Fruit fly (Drosophila melanogaster) whole organism, prepupa: ENCODE data around the gene frc.

Source experiments
- CG11294 ChIP-seq: fragments of 200-800 bp; sonication (Bioruptor generic); IDR thresholded peaks from 2 replicates; pipeline ENCODE4 v1.3.6; 2022; ENCODE audit warnings: missing biosample characterization, missing genetic modification characterization
- CG31627 ChIP-seq: fragments of 200-800 bp; sonication (Bioruptor generic); optimal IDR thresholded peaks from 3 replicates; lab custom pipeline; 2016; ENCODE audit warnings: missing biosample characterization, missing genetic modification characterization
- CG6163 ChIP-seq: fragments of 200-800 bp; sonication (Bioruptor generic); IDR thresholded peaks from 3 replicates; pipeline ENCODE4 v1.3.6; 2022; ENCODE audit warnings: missing biosample characterization, missing genetic modification characterization
- CG6854 ChIP-seq: fragments of 200-800 bp; sonication (Bioruptor generic); optimal IDR thresholded peaks from 2 replicates; lab custom pipeline; 2017; ENCODE audit warnings: missing biosample characterization, mild to moderate bottlenecking, missing genetic modification characterization
- Eip75B ChIP-seq: fragments of 200-800 bp; sonication (Bioruptor generic); optimal IDR thresholded peaks from 3 replicates; lab custom pipeline; 2016; ENCODE audit warnings: missing biosample characterization, missing genetic modification characterization
- Eip93F ChIP-seq: fragments of 200-800 bp; sonication (Bioruptor generic); optimal IDR thresholded peaks from 2 replicates; lab custom pipeline; 2016; ENCODE audit warnings: missing biosample characterization, mild to moderate bottlenecking, missing genetic modification characterization
- cyc ChIP-seq: fragments of 200-800 bp; sonication (Bioruptor generic); optimal IDR thresholded peaks from 3 replicates; lab custom pipeline; 2016; ENCODE audit warnings: missing biosample characterization, missing genetic modification characterization
- esn ChIP-seq: fragments of 200-800 bp; sonication (Bioruptor generic); optimal IDR thresholded peaks from 2 replicates; lab custom pipeline; 2016; ENCODE audit warnings: missing biosample characterization, mild to moderate bottlenecking, missing genetic modification characterization, moderate library complexity
- salr ChIP-seq, 2 experiments: fragments of 200-800 bp; sonication (Bioruptor generic); optimal IDR thresholded peaks; 3 replicates each; lab custom pipeline; 2016 to 2018; ENCODE audit warnings: missing biosample characterization in 2 of 2, missing genetic modification characterization in 2 of 2, mild to moderate bottlenecking in 1 of 2
- vri ChIP-seq: fragments of 200-800 bp; sonication (Bioruptor generic); optimal IDR thresholded peaks from 3 replicates; lab custom pipeline; 2016; ENCODE audit warnings: missing biosample characterization, mild to moderate bottlenecking, missing genetic modification characterization

DNA sequence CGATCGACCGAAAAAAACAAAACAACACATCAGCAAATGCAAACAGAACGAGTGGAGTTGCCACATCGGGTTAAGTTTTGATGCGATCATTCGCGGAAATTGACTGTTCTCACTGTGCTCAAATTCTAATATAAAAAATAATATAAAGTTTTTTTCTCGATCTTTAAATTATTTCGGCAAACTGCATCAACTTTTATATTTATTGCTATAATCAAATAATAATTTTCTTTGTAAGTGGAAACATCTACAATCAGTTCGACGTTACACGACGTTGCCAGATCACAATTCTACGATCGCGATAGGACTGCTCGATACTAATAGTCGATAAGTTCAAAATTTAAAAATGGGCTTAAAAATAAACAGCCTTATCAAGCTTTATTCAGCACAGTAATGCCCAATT is 4.2 kb downstream of the frc start, which contains the start of gene Gorab:
- peak; percentile 84 for TF ChIP-seq Eip93F (GFP tag; lab: Kevin White, UChicago)
- TF ChIP-seq CG31627 (GFP tag; lab: Kevin White, UChicago) = peak; percentile 92
- peak; percentile 90 for TF ChIP-seq CG11294
- TF ChIP-seq Eip75B (GFP tag; lab: Kevin White, UChicago) = peak; percentile 70
- peak; percentile 52 to 70 for TF ChIP-seq salr (GFP tag; optimal IDR thresholded peaks at IDR 0.05; lab: Kevin White, UChicago)
- peak; percentile 83 for TF ChIP-seq esn (GFP tag; lab: Kevin White, UChicago)
- TF ChIP-seq CG6163 (GFP tag; lab: Robert Waterston, UW) = peak; percentile 95
- TF ChIP-seq CG6854 = no peak
- TF ChIP-seq vri (GFP tag; lab: Kevin White, UChicago) = peak; percentile 67
- TF ChIP-seq cyc (GFP tag; lab: Kevin White, UChicago) = peak; percentile 90
